Worm (Caenorhabditis elegans): ENCODE data around the gene nuo-4.

nuo-4 gene

ce11 chrIII:7189581-7190128, 31.0 kb upstream of the nuo-4 start, which contains the start of gene rps-21 (continued):
- peak; percentile 82 for TF ChIP-seq rnt-1 (tag; optimal IDR thresholded peaks at IDR 0.05)
- peak; percentile 55 for TF ChIP-seq nhr-237 (tag; optimal IDR thresholded peaks at IDR 0.05)
- peak; percentile 73 to 84 (median 82) for TF ChIP-seq dpl-1 (GFP tag; optimal IDR thresholded peaks at IDR 0.05)
- TF ChIP-seq efl-1 (optimal IDR thresholded peaks at IDR 0.05): peak; percentile 86 to 88
- TF ChIP-seq efl-1 (GFP tag; optimal IDR thresholded peaks at IDR 0.05 in 1 of 2): peak; percentile 78 to 98
- TF ChIP-seq ceh-63 (GFP tag; optimal IDR thresholded peaks at IDR 0.05): no peak
- TF ChIP-seq lin-14 (GFP tag; optimal IDR thresholded peaks at IDR 0.05): peak; percentile 76
- no peak for TF ChIP-seq hlh-17 (GFP tag; optimal IDR thresholded peaks at IDR 0.05; ENCODE audit: borderline replicate concordance)
- no peak for TF ChIP-seq mef-2 (tag; optimal IDR thresholded peaks at IDR 0.05)
- TF ChIP-seq ceh-82 (tag; optimal IDR thresholded peaks at IDR 0.05): peak; percentile 59 to 94 (median 78)
- peak; percentile 84 to 92 for TF ChIP-seq lin-35 (GFP tag; optimal IDR thresholded peaks at IDR 0.05)
- TF ChIP-seq ets-5 (GFP tag; IDR thresholded peaks at IDR 0.05): no peak
- TF ChIP-seq unc-98 (GFP tag; IDR thresholded peaks at IDR 0.05): no peak
- TF ChIP-seq sox-4 (tag; optimal IDR thresholded peaks at IDR 0.05): peak; percentile 25
- peak; percentile 92 to 94 for TF ChIP-seq lsy-2 (tag; optimal IDR thresholded peaks at IDR 0.05)
- TF ChIP-seq sptf-1 (tag; optimal IDR thresholded peaks at IDR 0.05): no peak
- TF ChIP-seq C34B4.2 (tag; optimal IDR thresholded peaks at IDR 0.05): no peak
- peak; percentile 27 for TF ChIP-seq zip-4 (GFP tag; optimal IDR thresholded peaks at IDR 0.05)
- peak; percentile 80 for TF ChIP-seq swsn-7 (tag; optimal IDR thresholded peaks at IDR 0.05)
- TF ChIP-seq alr-1 (tag; optimal IDR thresholded peaks at IDR 0.05; ENCODE audit: borderline replicate concordance): no peak
- peak; percentile 22 for TF ChIP-seq egl-13 (tag; optimal IDR thresholded peaks at IDR 0.05)
- peak; percentile 47 for TF ChIP-seq lir-3 (tag; optimal IDR thresholded peaks at IDR 0.05; ENCODE audit: poor library complexity)
- TF ChIP-seq Y116A8C.19 (tag; optimal IDR thresholded peaks at IDR 0.05; ENCODE audit: borderline replicate concordance): no peak
- peak; percentile 80 for TF ChIP-seq mep-1 (tag; optimal IDR thresholded peaks at IDR 0.05)
- TF ChIP-seq dsc-1 (tag; optimal IDR thresholded peaks at IDR 0.05): peak; percentile 74
- TF ChIP-seq nhr-11 (tag; optimal IDR thresholded peaks at IDR 0.05): peak; percentile 1
- no peak for TF ChIP-seq tlp-1 (tag; optimal IDR thresholded peaks at IDR 0.05)
- no peak for TF ChIP-seq nhr-28 (tag; optimal IDR thresholded peaks at IDR 0.05)
- peak; percentile 87 for TF ChIP-seq nhr-19 (GFP tag; conservative IDR thresholded peaks at IDR 0.05)
- TF ChIP-seq nhr-76 (tag; optimal IDR thresholded peaks at IDR 0.05): no peak
- peak; percentile 91 for TF ChIP-seq snu-23 (GFP tag; optimal IDR thresholded peaks at IDR 0.05)
- TF ChIP-seq pqm-1 (tag; optimal IDR thresholded peaks at IDR 0.05): no peak
- 0 out of 2 replicates have a peak, but pooled peaks have one; percentile 9 for TF ChIP-seq ceh-88 (GFP tag; IDR thresholded peaks at IDR 0.05)
- TF ChIP-seq elt-3 (tag; optimal IDR thresholded peaks at IDR 0.05): peak in 2 of 6 experiments; percentile 53 to 62
- TF ChIP-seq ceh-90 (tag; optimal IDR thresholded peaks at IDR 0.05): no peak
- peak; percentile 91 for TF ChIP-seq C16A3.4 (tag; optimal IDR thresholded peaks at IDR 0.05)
- peak; percentile 88 for TF ChIP-seq nhr-20 (tag; optimal IDR thresholded peaks at IDR 0.05)
- TF ChIP-seq skn-1 (tag; optimal IDR thresholded peaks at IDR 0.05): peak; percentile 75
- TF ChIP-seq irx-1 (tag; optimal IDR thresholded peaks at IDR 0.05): peak; percentile 49
- TF ChIP-seq blmp-1 (tag; optimal IDR thresholded peaks at IDR 0.05): peak; percentile 70
- TF ChIP-seq nhr-77 (tag; optimal IDR thresholded peaks at IDR 0.05): peak; percentile 79
- no peak for TF ChIP-seq zag-1 (tag; optimal IDR thresholded peaks at IDR 0.05)
- TF ChIP-seq nhr-90 (tag; optimal IDR thresholded peaks at IDR 0.05; ENCODE audit: poor library complexity): peak; percentile 72
- TF ChIP-seq jun-1 (tag; optimal IDR thresholded peaks at IDR 0.05): peak; percentile 73
- TF ChIP-seq lin-13 (GFP tag; optimal IDR thresholded peaks at IDR 0.05): peak; percentile 67
- TF ChIP-seq efl-3 (GFP tag; optimal IDR thresholded peaks at IDR 0.05): no peak
- peak; percentile 63 for TF ChIP-seq grh-1 (GFP tag; IDR thresholded peaks at IDR 0.05)
- peak; percentile 85 for TF ChIP-seq isw-1 (GFP tag; IDR thresholded peaks at IDR 0.05)
- peak; percentile 12 for TF ChIP-seq fkh-10 (GFP tag; optimal IDR thresholded peaks at IDR 0.05)
- TF ChIP-seq lin-15B (tag; optimal IDR thresholded peaks at IDR 0.05): peak; percentile 83
- peak; percentile 31 for TF ChIP-seq vab-15 (tag; optimal IDR thresholded peaks at IDR 0.05)
- peak; percentile 88 for TF ChIP-seq xbp-1 (tag; optimal IDR thresholded peaks at IDR 0.05)
- TF ChIP-seq fos-1 (tag; optimal IDR thresholded peaks at IDR 0.05): peak; percentile 43

Measured in whole organism, L1 larva.